Fruit fly (Drosophila melanogaster) whole organism, prepupa: ENCODE data around the gene ppan.

ENCODE experiments used
- CG10631 ChIP-seq: fragments of 200-800 bp; sonication (Bioruptor generic); optimal IDR thresholded peaks from 2 replicates; lab custom pipeline; 2016; ENCODE audit warnings: missing biosample characterization, missing genetic modification characterization
- CG6163 ChIP-seq: fragments of 200-800 bp; sonication (Bioruptor generic); IDR thresholded peaks from 3 replicates; pipeline ENCODE4 v1.3.6; 2022; ENCODE audit warnings: missing biosample characterization, missing genetic modification characterization
- CG6276 ChIP-seq: fragments of 200-800 bp; sonication (Bioruptor generic); optimal IDR thresholded peaks from 2 replicates; lab custom pipeline; 2017; ENCODE audit warnings: missing biosample characterization, mild to moderate bottlenecking, missing genetic modification characterization
- Gug ChIP-seq: fragments of 200-800 bp; sonication (Bioruptor generic); IDR thresholded peaks from 2 replicates; pipeline ENCODE4 v1.3.6; 2022; ENCODE audit warnings: missing biosample characterization, missing genetic modification characterization
- Lpt ChIP-seq: fragments of 200-800 bp; sonication (Bioruptor generic); optimal IDR thresholded peaks from 3 replicates; lab custom pipeline; 2016; ENCODE audit warnings: missing biosample characterization, missing genetic modification characterization
- cyc ChIP-seq: fragments of 200-800 bp; sonication (Bioruptor generic); optimal IDR thresholded peaks from 3 replicates; lab custom pipeline; 2016; ENCODE audit warnings: missing biosample characterization, missing genetic modification characterization
- eg ChIP-seq: fragments of 200-800 bp; sonication (Bioruptor generic); IDR thresholded peaks from 3 replicates; pipeline ENCODE4 v1.3.6; 2022; ENCODE audit warnings: missing biosample characterization, missing genetic modification characterization
- net ChIP-seq: fragments of 200-800 bp; sonication (Bioruptor generic); optimal IDR thresholded peaks from 3 replicates; lab custom pipeline; 2016; ENCODE audit warnings: missing biosample characterization, missing genetic modification characterization
- ss ChIP-seq, 2 experiments: fragments of 200-800 bp; sonication (Bioruptor generic); optimal IDR thresholded peaks; 2 replicates in 1 of 2; 3 replicates in 1 of 2; lab custom pipeline; 2017 to 2018; ENCODE audit warnings: mild to moderate bottlenecking in 2 of 2, missing biosample characterization in 2 of 2, missing genetic modification characterization in 2 of 2, moderate library complexity in 1 of 2
- topi ChIP-seq: fragments of 200-800 bp; sonication (Bioruptor generic); optimal IDR thresholded peaks from 3 replicates; lab custom pipeline; 2016; ENCODE audit warnings: missing biosample characterization, missing genetic modification characterization

dm6 chr3R:21133517-21133916 lies 17.5 kb downstream of the ppan start, which contains the start of gene Trm7-34:
- TF ChIP-seq CG6276 (GFP tag; lab: Kevin White, UChicago) (no peak), Lpt (GFP tag; lab: Kevin White, UChicago) (no peak), net (GFP tag; lab: Kevin White, UChicago) (no peak), Gug (GFP tag; lab: Robert Waterston, UW) (no peak), CG10631 (GFP tag; lab: Kevin White, UChicago) (no peak), CG6163 (GFP tag; lab: Robert Waterston, UW) (no peak), eg (GFP tag; lab: Robert Waterston, UW) (no peak), cyc (GFP tag; lab: Kevin White, UChicago) (no peak), ss (GFP tag; optimal IDR thresholded peaks at IDR 0.05; lab: Kevin White, UChicago) (no peak), topi (GFP tag; lab: Kevin White, UChicago) (no peak)
